Fruit fly (Drosophila melanogaster) whole organism, prepupa: Measurements from ENCODE around the gene CG43845.

ENCODE experiments used
- CG10631 ChIP-seq: fragments of 200-800 bp; sonication (Bioruptor generic); optimal IDR thresholded peaks from 2 replicates; lab custom pipeline; 2016; ENCODE audit warnings: missing biosample characterization, missing genetic modification characterization
- CG16779 ChIP-seq: fragments of 200-800 bp; sonication (Bioruptor generic); optimal IDR thresholded peaks from 3 replicates; lab custom pipeline; 2017; ENCODE audit warnings: missing biosample characterization, mild to moderate bottlenecking, missing genetic modification characterization
- CG3032 ChIP-seq: fragments of 200-800 bp; optimal IDR thresholded peaks from 2 replicates; lab custom pipeline; 2019; ENCODE audit warnings: missing biosample characterization, mild to moderate bottlenecking, missing genetic modification characterization, moderate library complexity
- CG6854 ChIP-seq: fragments of 200-800 bp; sonication (Bioruptor generic); optimal IDR thresholded peaks from 2 replicates; lab custom pipeline; 2017; ENCODE audit warnings: missing biosample characterization, mild to moderate bottlenecking, missing genetic modification characterization
- CG8319 ChIP-seq: fragments of 200-800 bp; sonication (Bioruptor generic); optimal IDR thresholded peaks from 3 replicates; lab custom pipeline; 2016; ENCODE audit warnings: missing biosample characterization, missing genetic modification characterization
- Ets21C ChIP-seq: fragments of 200-800 bp; sonication (Bioruptor generic); optimal IDR thresholded peaks from 3 replicates; lab custom pipeline; 2016; ENCODE audit warnings: missing biosample characterization, missing genetic modification characterization
- Hr38 ChIP-seq: sonication (Bioruptor generic); optimal IDR thresholded peaks from 2 replicates; lab custom pipeline; 2016; ENCODE audit warnings: missing biosample characterization, missing genetic modification characterization
- Hr39 ChIP-seq: fragments of 200-800 bp; sonication (Bioruptor generic); optimal IDR thresholded peaks from 2 replicates; lab custom pipeline; 2016; ENCODE audit warnings: missing biosample characterization, missing genetic modification characterization
- OdsH ChIP-seq: fragments of 200-800 bp; sonication (Bioruptor generic); optimal IDR thresholded peaks from 3 replicates; lab custom pipeline; 2016; ENCODE audit warnings: missing biosample characterization, missing genetic modification characterization
- Sox14 ChIP-seq: fragments of 200-800 bp; sonication (Bioruptor generic); optimal IDR thresholded peaks from 3 replicates; lab custom pipeline; 2016; ENCODE audit warnings: missing biosample characterization, missing genetic modification characterization
- cyc ChIP-seq: fragments of 200-800 bp; sonication (Bioruptor generic); optimal IDR thresholded peaks from 3 replicates; lab custom pipeline; 2016; ENCODE audit warnings: missing biosample characterization, missing genetic modification characterization

dm6 chr3R:5520566-5520965 is 2.4 kb downstream of the CG43845 start:
- TF ChIP-seq CG10631 (GFP tag; lab: Kevin White, UChicago) (no peak), CG3032 (tag; lab: Kevin White, UChicago) (no peak), Ets21C (GFP tag; lab: Kevin White, UChicago) (no peak), OdsH (no peak), Sox14 (GFP tag; lab: Kevin White, UChicago) (no peak), CG8319 (GFP tag; lab: Kevin White, UChicago) (no peak), CG16779 (tag; lab: Kevin White, UChicago) (no peak), cyc (GFP tag; lab: Kevin White, UChicago) (no peak), Hr39 (GFP tag; lab: Kevin White, UChicago) (no peak), Hr38 (GFP tag; lab: Kevin White, UChicago) (no peak), CG6854 (GFP tag; lab: Kevin White, UChicago) (no peak)
